Worm (Caenorhabditis elegans) whole organism, L2 larva: ENCODE data around the gene M02D8.6.

Source experiments
- F13H6.1 ChIP-seq: sonication (generic microtip); optimal IDR thresholded peaks from 2 replicates; lab custom pipeline; 2016; ENCODE audit warnings: missing genetic modification characterization, missing compliant biosample characterization
- R02D3.7 ChIP-seq: fragments of 150-350 bp; optimal IDR thresholded peaks from 2 replicates; lab custom pipeline; 2014; ENCODE audit warnings: missing biosample characterization, missing genetic modification characterization
- Y55F3AM.14 ChIP-seq: fragments of 200-800 bp; sonication (Bioruptor generic); optimal IDR thresholded peaks from 2 replicates; lab custom pipeline; 2018; ENCODE audit warnings: mild to moderate bottlenecking, missing genetic modification characterization, missing compliant biosample characterization
- ZK546.5 ChIP-seq: sonication (generic microtip); optimal IDR thresholded peaks from 2 replicates; lab custom pipeline; 2017; ENCODE audit warnings: missing biosample characterization, missing genetic modification characterization
- alr-1 ChIP-seq: fragments of 150-350 bp; optimal IDR thresholded peaks from 2 replicates; lab custom pipeline; 2014; ENCODE audit warnings: missing biosample characterization, missing genetic modification characterization
- aly-2 ChIP-seq: fragments of 150-350 bp; optimal IDR thresholded peaks from 2 replicates; lab custom pipeline; 2014; ENCODE audit warnings: missing biosample characterization, missing genetic modification characterization
- ama-1 ChIP-seq: fragments of 150-350 bp; optimal IDR thresholded peaks from 2 replicates; lab custom pipeline; 2018; ENCODE audit warnings: inconsistent platforms
- blmp-1 ChIP-seq: sonication (generic microtip); optimal IDR thresholded peaks from 2 replicates; lab custom pipeline; 2017; ENCODE audit warnings: missing genetic modification characterization, mild to moderate bottlenecking, missing compliant biosample characterization, antibody characterized with exemption, moderate library complexity; ENCODE audit not compliant: insufficient read depth
- ceh-82 ChIP-seq: fragments of 150-350 bp; optimal IDR thresholded peaks from 2 replicates; lab custom pipeline; 2014; ENCODE audit warnings: missing biosample characterization, missing genetic modification characterization
- crh-2 ChIP-seq: sonication (generic microtip); optimal IDR thresholded peaks from 2 replicates; lab custom pipeline; 2017; ENCODE audit warnings: missing biosample characterization, missing genetic modification characterization
- egl-27 ChIP-seq: sonication (generic microtip); optimal IDR thresholded peaks from 3 replicates; lab custom pipeline; 2017; ENCODE audit warnings: missing biosample characterization, missing genetic modification reagents, missing genetic modification characterization
- fos-1 ChIP-seq: fragments of 150-350 bp; optimal IDR thresholded peaks from 2 replicates; lab custom pipeline; 2014; ENCODE audit warnings: missing biosample characterization, missing genetic modification characterization
- gmeb-1 ChIP-seq: fragments of 150-350 bp; optimal IDR thresholded peaks from 2 replicates; lab custom pipeline; 2014; ENCODE audit warnings: missing biosample characterization, missing genetic modification characterization
- lin-11 ChIP-seq: fragments of 150-350 bp; sonication (generic microtip); optimal IDR thresholded peaks from 2 replicates; lab custom pipeline; 2014; ENCODE audit warnings: missing biosample characterization, missing genetic modification characterization, inconsistent platforms, mixed read lengths
- lin-13 ChIP-seq: fragments of 150-350 bp; optimal IDR thresholded peaks from 2 replicates; lab custom pipeline; 2014; ENCODE audit warnings: missing biosample characterization, missing genetic modification reagents, missing genetic modification characterization
- lin-39 ChIP-seq: fragments of 150-350 bp; optimal IDR thresholded peaks from 2 replicates; lab custom pipeline; 2014; ENCODE audit warnings: missing biosample characterization, missing genetic modification reagents, missing genetic modification characterization
- lsy-2 ChIP-seq, 2 experiments: fragments of 150-350 bp in 1 of 2; sonication (generic microtip) in 1 of 2; optimal IDR thresholded peaks; 2 replicates each; lab custom pipeline; 2014 to 2017; ENCODE audit warnings: missing biosample characterization in 2 of 2, missing genetic modification characterization in 2 of 2
- mab-5 ChIP-seq: fragments of 150-350 bp; optimal IDR thresholded peaks from 2 replicates; lab custom pipeline; 2014; ENCODE audit warnings: missing biosample characterization, missing genetic modification characterization
- mbf-1 ChIP-seq: sonication (generic microtip); optimal IDR thresholded peaks from 2 replicates; lab custom pipeline; 2017; ENCODE audit warnings: missing biosample characterization, missing genetic modification characterization
- mdl-1 ChIP-seq, 2 experiments: fragments of 150-350 bp in 1 of 2; sonication (generic microtip) in 1 of 2; optimal IDR thresholded peaks; 2 replicates each; lab custom pipeline; 2017; ENCODE audit warnings: missing biosample characterization in 2 of 2, missing genetic modification characterization in 2 of 2
- nhr-10 ChIP-seq: sonication (generic microtip); optimal IDR thresholded peaks from 2 replicates; lab custom pipeline; 2017; ENCODE audit warnings: missing biosample characterization, missing genetic modification characterization
- nhr-11 ChIP-seq: fragments of 150-350 bp; optimal IDR thresholded peaks from 2 replicates; lab custom pipeline; 2014; ENCODE audit warnings: missing biosample characterization, missing genetic modification characterization
- nhr-12 ChIP-seq: fragments of 150-350 bp; optimal IDR thresholded peaks from 2 replicates; lab custom pipeline; 2014; ENCODE audit warnings: missing biosample characterization, missing genetic modification characterization
- nhr-129 ChIP-seq: fragments of 150-350 bp; optimal IDR thresholded peaks from 2 replicates; lab custom pipeline; 2014; ENCODE audit warnings: missing biosample characterization, missing genetic modification characterization
- nhr-21 ChIP-seq: fragments of 150-350 bp; optimal IDR thresholded peaks from 2 replicates; lab custom pipeline; 2014; ENCODE audit warnings: missing biosample characterization, missing genetic modification characterization
- nhr-25 ChIP-seq: fragments of 150-350 bp; sonication (generic microtip); optimal IDR thresholded peaks from 3 replicates; lab custom pipeline; 2014; ENCODE audit warnings: missing biosample characterization, missing genetic modification characterization
- nhr-6 ChIP-seq: fragments of 150-350 bp; optimal IDR thresholded peaks from 2 replicates; lab custom pipeline; 2014; ENCODE audit warnings: missing biosample characterization, missing genetic modification characterization
- sem-4 ChIP-seq: fragments of 150-350 bp; optimal IDR thresholded peaks from 2 replicates; lab custom pipeline; 2014; ENCODE audit warnings: missing biosample characterization, missing genetic modification reagents, missing genetic modification characterization
- skn-1 ChIP-seq: sonication (generic microtip); optimal IDR thresholded peaks from 2 replicates; lab custom pipeline; 2017; ENCODE audit warnings: missing biosample characterization, missing genetic modification characterization
- sma-3 ChIP-seq: sonication (generic microtip); optimal IDR thresholded peaks from 2 replicates; lab custom pipeline; 2016; ENCODE audit warnings: missing genetic modification reagents, missing genetic modification characterization, missing compliant biosample characterization
- sma-9 ChIP-seq, 2 experiments: fragments of 150-350 bp in 1 of 2; sonication (generic microtip) in 1 of 2; optimal IDR thresholded peaks; 2 replicates each; lab custom pipeline; 2014 to 2016; ENCODE audit warnings: missing genetic modification characterization in 2 of 2, mild to moderate bottlenecking in 1 of 2, missing biosample characterization in 1 of 2, missing compliant biosample characterization in 1 of 2, missing genetic modification reagents in 1 of 2, moderate library complexity in 1 of 2
- snpc-4 ChIP-seq: fragments of 150-350 bp; optimal IDR thresholded peaks from 2 replicates; lab custom pipeline; 2014; ENCODE audit warnings: missing biosample characterization, missing genetic modification characterization
- unc-55 ChIP-seq: fragments of 150-350 bp; sonication (generic microtip); optimal IDR thresholded peaks from 3 replicates; lab custom pipeline; 2014; ENCODE audit warnings: missing biosample characterization, missing genetic modification reagents, missing genetic modification characterization

M02D8.6 gene

ce11 chrX:8762927-8763326 lies 31.2 kb upstream of the M02D8.6 start:
- TF ChIP-seq lin-39 (no peak), F13H6.1 (tag; lab: Kevin White, UChicago) (peak; percentile 59), sma-9 (GFP tag; optimal IDR thresholded peaks at IDR 0.05; lab: Kevin White, UChicago) (peak; percentile 39), sma-9 (tag; optimal IDR thresholded peaks at IDR 0.05; lab: Kevin White, UChicago) (no peak), nhr-129 (tag; lab: Kevin White, UChicago) (peak; percentile 2), lsy-2 (tag; optimal IDR thresholded peaks at IDR 0.05; lab: Kevin White, UChicago) (no peak), blmp-1 (tag; lab: Kevin White, UChicago) (no peak)

- TF ChIP-seq mab-5 (tag; lab: Kevin White, UChicago) = no peak
- no peak for TF ChIP-seq R02D3.7
- TF ChIP-seq ZK546.5 (tag; lab: Kevin White, UChicago) = no peak
- TF ChIP-seq nhr-129 (tag; lab: Kevin White, UChicago) = no peak
- TF ChIP-seq F13H6.1 (tag; lab: Kevin White, UChicago) = no peak
- TF ChIP-seq fos-1 = no peak
- no peak for TF ChIP-seq aly-2 (tag; lab: Kevin White, UChicago)
- TF ChIP-seq mbf-1 (tag; lab: Kevin White, UChicago) = no peak
- TF ChIP-seq lin-11 (tag; lab: Kevin White, UChicago) = no peak
- no peak for TF ChIP-seq Y55F3AM.14 (GFP tag; lab: Kevin White, UChicago)
Measured at ce11 chrX:8761497-8761896, 29.8 kb upstream of the M02D8.6 start, which contains the start of gene M02D8.5. Gene M02D8.5 (minus strand): TSS chrX:8761597.

- TF ChIP-seq crh-2 (tag; lab: Kevin White, UChicago) = peak; percentile 11
- no peak for TF ChIP-seq ceh-82
- TF ChIP-seq lsy-2 (tag; optimal IDR thresholded peaks at IDR 0.05; lab: Kevin White, UChicago) = peak in 1 of 2 experiments; percentile 6
- no peak for TF ChIP-seq gmeb-1
- no peak for TF ChIP-seq nhr-6 (tag; lab: Kevin White, UChicago)
- TF ChIP-seq sma-3 = no peak
- TF ChIP-seq egl-27 (tag; lab: Kevin White, UChicago) = no peak
- no peak for TF ChIP-seq mdl-1 (tag; optimal IDR thresholded peaks at IDR 0.05; lab: Kevin White, UChicago)
- TF ChIP-seq alr-1 (tag; lab: Kevin White, UChicago) = no peak
- TF ChIP-seq nhr-12 (tag; lab: Kevin White, UChicago) = no peak
- TF ChIP-seq aly-2 (tag; lab: Kevin White, UChicago) = no peak
- no peak for TF ChIP-seq skn-1 (tag; lab: Kevin White, UChicago)
- TF ChIP-seq F13H6.1 (tag; lab: Kevin White, UChicago) = peak; percentile 20
- TF ChIP-seq sem-4 (tag; lab: Kevin White, UChicago) = no peak
- no peak for TF ChIP-seq ZK546.5 (tag; lab: Kevin White, UChicago)
- peak; percentile 63 for TF ChIP-seq sma-9 (GFP tag; optimal IDR thresholded peaks at IDR 0.05; lab: Kevin White, UChicago)
- no peak for TF ChIP-seq sma-9 (tag; optimal IDR thresholded peaks at IDR 0.05; lab: Kevin White, UChicago)
- TF ChIP-seq nhr-11 (tag; lab: Kevin White, UChicago) = no peak
- no peak for TF ChIP-seq ama-1 (lab: Kevin White, UChicago)
- TF ChIP-seq mab-5 (tag; lab: Kevin White, UChicago) = peak; percentile 57
- TF ChIP-seq nhr-10 (tag; lab: Kevin White, UChicago) = no peak
- no peak for TF ChIP-seq nhr-25 (tag; lab: Kevin White, UChicago)
- TF ChIP-seq R02D3.7 = no peak
Measured at ce11 chrX:8761060-8761459, 29.3 kb upstream of the M02D8.6 start.

- TF ChIP-seq crh-2 (tag; lab: Kevin White, UChicago) (peak; percentile 5), unc-55 (GFP tag; lab: Kevin White, UChicago) (no peak), ama-1 (lab: Kevin White, UChicago) (no peak), sma-9 (GFP tag; optimal IDR thresholded peaks at IDR 0.05; lab: Kevin White, UChicago) (peak; percentile 51), sma-9 (tag; optimal IDR thresholded peaks at IDR 0.05; lab: Kevin White, UChicago) (no peak)
Measured at ce11 chrX:8755987-8756386, 24.3 kb upstream of the M02D8.6 start.

- TF ChIP-seq snpc-4 (tag; lab: Kevin White, UChicago) (no peak), alr-1 (tag; lab: Kevin White, UChicago) (no peak), nhr-21 (tag; lab: Kevin White, UChicago) (peak; percentile 45), nhr-25 (tag; lab: Kevin White, UChicago) (no peak), aly-2 (tag; lab: Kevin White, UChicago) (no peak), unc-55 (GFP tag; lab: Kevin White, UChicago) (no peak), lin-13 (GFP tag; lab: Kevin White, UChicago) (no peak)
Measured at ce11 chrX:8754285-8754795, 22.6 kb upstream of the M02D8.6 start.
